Fruit fly (Drosophila melanogaster) whole organism, pupa: Measurements from ENCODE around the gene CG44008.

Experiments
- CG10348 ChIP-seq: fragments of 200-800 bp; sonication (Bioruptor generic); IDR thresholded peaks from 2 replicates; pipeline ENCODE4 v1.3.6; 2022; ENCODE audit warnings: missing biosample characterization, missing genetic modification characterization
- CG12605 ChIP-seq: fragments of 200-800 bp; sonication (Bioruptor generic); IDR thresholded peaks from 2 replicates; pipeline ENCODE4 v1.3.6; 2022; ENCODE audit warnings: missing biosample characterization, missing genetic modification characterization
- CG13204 ChIP-seq: fragments of 200-800 bp; sonication (Bioruptor generic); optimal IDR thresholded peaks from 2 replicates; lab custom pipeline; 2018; ENCODE audit warnings: missing biosample characterization, mild to moderate bottlenecking, missing genetic modification characterization, moderate library complexity
- CG14655 ChIP-seq: fragments of 200-800 bp; sonication (Bioruptor generic); optimal IDR thresholded peaks from 3 replicates; lab custom pipeline; 2017; ENCODE audit warnings: mild to moderate bottlenecking, missing biosample characterization, missing genetic modification reagents, missing genetic modification characterization
- CG15710 ChIP-seq: fragments of 200-800 bp; sonication (Bioruptor generic); optimal IDR thresholded peaks from 2 replicates; lab custom pipeline; 2018; ENCODE audit warnings: missing biosample characterization, mild to moderate bottlenecking, missing genetic modification characterization, moderate library complexity
- CG17806 ChIP-seq: fragments of 200-800 bp; sonication (Bioruptor generic); optimal IDR thresholded peaks from 2 replicates; lab custom pipeline; 2018; ENCODE audit warnings: missing biosample characterization, mild to moderate bottlenecking, missing genetic modification characterization, moderate library complexity
- CG32121 ChIP-seq: fragments of 200-800 bp; sonication (Bioruptor generic); IDR thresholded peaks from 2 replicates; pipeline ENCODE4 v1.3.6; 2022; ENCODE audit warnings: missing biosample characterization, missing genetic modification characterization
- CG34367 ChIP-seq: fragments of 200-800 bp; sonication (Bioruptor generic); optimal IDR thresholded peaks from 2 replicates; lab custom pipeline; 2018; ENCODE audit warnings: missing biosample characterization, mild to moderate bottlenecking, missing genetic modification characterization
- CG4496 ChIP-seq: fragments of 200-800 bp; sonication (Bioruptor generic); IDR thresholded peaks from 3 replicates; pipeline ENCODE4 v1.3.6; 2022; ENCODE audit warnings: missing biosample characterization, missing genetic modification characterization
- CG8159 ChIP-seq: fragments of 200-800 bp; sonication (Bioruptor generic); optimal IDR thresholded peaks from 3 replicates; lab custom pipeline; 2018; ENCODE audit warnings: missing biosample characterization, mild to moderate bottlenecking, missing genetic modification characterization, moderate library complexity
- CG8301 ChIP-seq: fragments of 200-800 bp; sonication (Bioruptor generic); optimal IDR thresholded peaks from 2 replicates; lab custom pipeline; 2018; ENCODE audit warnings: missing biosample characterization, mild to moderate bottlenecking, missing genetic modification characterization
- CG9948 ChIP-seq: fragments of 200-800 bp; sonication (Bioruptor generic); optimal IDR thresholded peaks from 2 replicates; lab custom pipeline; 2018; ENCODE audit warnings: missing biosample characterization, mild to moderate bottlenecking, missing genetic modification characterization, moderate library complexity
- D1 ChIP-seq: fragments of 200-800 bp; sonication (Bioruptor generic); optimal IDR thresholded peaks from 2 replicates; lab custom pipeline; 2018; ENCODE audit warnings: missing biosample characterization, mild to moderate bottlenecking, missing genetic modification characterization, moderate library complexity
- EcR ChIP-seq: fragments of 200-800 bp; sonication (Bioruptor generic); optimal IDR thresholded peaks from 3 replicates; lab custom pipeline; 2019; ENCODE audit warnings: missing biosample characterization, missing genetic modification characterization, mild to moderate bottlenecking, moderate library complexity, missing genetic modification reagents
- Ets98B ChIP-seq: fragments of 200-800 bp; sonication (Bioruptor generic); IDR thresholded peaks from 2 replicates; pipeline ENCODE4 v1.3.6; 2022; ENCODE audit warnings: missing biosample characterization, missing genetic modification characterization
- Pif1A ChIP-seq: fragments of 200-800 bp; sonication (Bioruptor generic); optimal IDR thresholded peaks from 3 replicates; lab custom pipeline; 2016; ENCODE audit warnings: missing biosample characterization, missing genetic modification characterization
- Pif1B ChIP-seq: fragments of 200-800 bp; sonication (Bioruptor generic); optimal IDR thresholded peaks from 3 replicates; lab custom pipeline; 2016; ENCODE audit warnings: missing biosample characterization, missing genetic modification characterization
- Snoo ChIP-seq: fragments of 200-800 bp; sonication (Bioruptor generic); optimal IDR thresholded peaks from 3 replicates; lab custom pipeline; 2017; ENCODE audit warnings: missing biosample characterization, mild to moderate bottlenecking, missing genetic modification characterization, inconsistent platforms
- fd96Ca ChIP-seq: fragments of 200-800 bp; sonication (Bioruptor generic); IDR thresholded peaks from 3 replicates; pipeline ENCODE4 v1.3.6; 2022; ENCODE audit warnings: missing biosample characterization, missing genetic modification characterization
- gl ChIP-seq: fragments of 200-800 bp; sonication (Bioruptor generic); optimal IDR thresholded peaks from 2 replicates; lab custom pipeline; 2018; ENCODE audit warnings: missing biosample characterization, mild to moderate bottlenecking, missing genetic modification characterization
- rn ChIP-seq: fragments of 200-800 bp; sonication (Bioruptor generic); IDR thresholded peaks from 2 replicates; pipeline ENCODE4 v1.3.6; 2022; ENCODE audit warnings: missing biosample characterization, missing genetic modification characterization

The CG44008 gene

dm6 chr2L:11853130-11853529 is 10.9 kb upstream of the CG44008 start, which contains the start of gene CG42751:
Gene CG42751 (plus strand): TSS chr2L:11853430.
- TF ChIP-seq D1 (tag; lab: Kevin White, UChicago) (no peak), CG9948 (tag; lab: Kevin White, UChicago) (no peak), CG32121 (GFP tag; lab: Robert Waterston, UW) (no peak), CG14655 (GFP tag; lab: Kevin White, UChicago) (no peak)

dm6 chr2L:11849658-11850057 is 7.4 kb upstream of the CG44008 start, which contains the start of gene Mal-B2:
Gene Mal-B2 (plus strand): TSS chr2L:11849958.
- TF ChIP-seq CG4496, result 0 out of 3 replicates have a peak, but pooled peaks have one; percentile 9
- no peak for TF ChIP-seq EcR (GFP tag; lab: Kevin White, UChicago)

dm6 chr2L:11846926-11847325 is 4.7 kb upstream of the CG44008 start, which contains the start of gene Mal-B1:
Gene Mal-B1 (plus strand): TSS chr2L:11847226.
- TF ChIP-seq CG12605 (no peak), EcR (GFP tag; lab: Kevin White, UChicago) (no peak), gl (tag; lab: Kevin White, UChicago) (no peak), Pif1A (GFP tag; lab: Kevin White, UChicago) (no peak), Ets98B (no peak), CG8159 (tag; lab: Kevin White, UChicago) (no peak), CG34367 (tag; lab: Kevin White, UChicago) (no peak), D1 (tag; lab: Kevin White, UChicago) (no peak)

- TF ChIP-seq CG14655 (GFP tag; lab: Kevin White, UChicago) (no peak), Pif1B (GFP tag; lab: Kevin White, UChicago) (no peak), CG32121 (GFP tag; lab: Robert Waterston, UW) (no peak), CG4496 (no peak), CG8159 (tag; lab: Kevin White, UChicago) (no peak), CG8301 (tag; lab: Kevin White, UChicago) (no peak), CG13204 (GFP tag; lab: Kevin White, UChicago) (no peak), D1 (tag; lab: Kevin White, UChicago) (no peak), fd96Ca (GFP tag; lab: Robert Waterston, UW) (no peak), EcR (GFP tag; lab: Kevin White, UChicago) (no peak), Ets98B (no peak), CG15710 (tag; lab: Kevin White, UChicago) (no peak), CG9948 (tag; lab: Kevin White, UChicago) (no peak), Pif1A (GFP tag; lab: Kevin White, UChicago) (no peak), CG17806 (tag; lab: Kevin White, UChicago) (no peak), CG12605 (no peak)
Measured at dm6 chr2L:11845159-11845788, 3.0 kb upstream of the CG44008 start.

dm6 chr2L:11844278-11844677 is 2.0 kb upstream of the CG44008 start:
- no peak for TF ChIP-seq CG12605
- no peak for TF ChIP-seq CG9948 (tag; lab: Kevin White, UChicago)
- TF ChIP-seq rn (GFP tag; lab: Robert Waterston, UW), result no peak
- no peak for TF ChIP-seq CG32121 (GFP tag; lab: Robert Waterston, UW)
- no peak for TF ChIP-seq EcR (GFP tag; lab: Kevin White, UChicago)
- TF ChIP-seq D1 (tag; lab: Kevin White, UChicago), result no peak
- no peak for TF ChIP-seq Ets98B
- TF ChIP-seq CG8301 (tag; lab: Kevin White, UChicago), result no peak
- no peak for TF ChIP-seq Pif1B (GFP tag; lab: Kevin White, UChicago)

dm6 chr2L:11841538-11841937 is 707 bp downstream of the CG44008 start:
- TF ChIP-seq CG15710 (tag; lab: Kevin White, UChicago), result no peak
- no peak for TF ChIP-seq Pif1B (GFP tag; lab: Kevin White, UChicago)
- TF ChIP-seq D1 (tag; lab: Kevin White, UChicago), result no peak
- TF ChIP-seq EcR (GFP tag; lab: Kevin White, UChicago), result no peak
- TF ChIP-seq Snoo (tag; lab: Kevin White, UChicago), result no peak
- no peak for TF ChIP-seq CG17806 (tag; lab: Kevin White, UChicago)
- no peak for TF ChIP-seq CG12605
- TF ChIP-seq gl (tag; lab: Kevin White, UChicago), result no peak
- no peak for TF ChIP-seq Pif1A (GFP tag; lab: Kevin White, UChicago)
- TF ChIP-seq CG8159 (tag; lab: Kevin White, UChicago), result no peak
- no peak for TF ChIP-seq CG8301 (tag; lab: Kevin White, UChicago)
- TF ChIP-seq CG14655 (GFP tag; lab: Kevin White, UChicago), result no peak
- no peak for TF ChIP-seq CG32121 (GFP tag; lab: Robert Waterston, UW)
- TF ChIP-seq CG9948 (tag; lab: Kevin White, UChicago), result no peak
- TF ChIP-seq fd96Ca (GFP tag; lab: Robert Waterston, UW), result no peak
- no peak for TF ChIP-seq CG13204 (GFP tag; lab: Kevin White, UChicago)
- no peak for TF ChIP-seq CG4496
- no peak for TF ChIP-seq Ets98B
- TF ChIP-seq CG34367 (tag; lab: Kevin White, UChicago), result no peak
- TF ChIP-seq CG10348 (GFP tag; lab: Robert Waterston, UW), result no peak
